Worm (Caenorhabditis elegans) whole organism, L2 larva: Measurements from ENCODE around the gene R09A8.5.

ENCODE experiments used
- F13H6.1 ChIP-seq: sonication (generic microtip); optimal IDR thresholded peaks from 2 replicates; lab custom pipeline; 2016; ENCODE audit warnings: missing genetic modification characterization, missing compliant biosample characterization
- Y55F3AM.14 ChIP-seq: fragments of 200-800 bp; sonication (Bioruptor generic); optimal IDR thresholded peaks from 2 replicates; lab custom pipeline; 2018; ENCODE audit warnings: mild to moderate bottlenecking, missing genetic modification characterization, missing compliant biosample characterization
- egl-27 ChIP-seq: sonication (generic microtip); optimal IDR thresholded peaks from 3 replicates; lab custom pipeline; 2017; ENCODE audit warnings: missing biosample characterization, missing genetic modification reagents, missing genetic modification characterization
- elt-1 ChIP-seq: fragments of 150-350 bp; optimal IDR thresholded peaks from 2 replicates; lab custom pipeline; 2014; ENCODE audit warnings: missing biosample characterization, missing genetic modification characterization
- elt-3 ChIP-seq: sonication (generic microtip); optimal IDR thresholded peaks from 2 replicates; lab custom pipeline; 2017; ENCODE audit warnings: missing biosample characterization, missing genetic modification characterization
- lsy-2 ChIP-seq, 2 experiments: fragments of 150-350 bp in 1 of 2; sonication (generic microtip) in 1 of 2; optimal IDR thresholded peaks; 2 replicates each; lab custom pipeline; 2014 to 2017; ENCODE audit warnings: missing biosample characterization in 2 of 2, missing genetic modification characterization in 2 of 2
- mdl-1 ChIP-seq, 2 experiments: fragments of 150-350 bp in 1 of 2; sonication (generic microtip) in 1 of 2; optimal IDR thresholded peaks; 2 replicates each; lab custom pipeline; 2017; ENCODE audit warnings: missing biosample characterization in 2 of 2, missing genetic modification characterization in 2 of 2
- nhr-12 ChIP-seq: fragments of 150-350 bp; optimal IDR thresholded peaks from 2 replicates; lab custom pipeline; 2014; ENCODE audit warnings: missing biosample characterization, missing genetic modification characterization
- nhr-21 ChIP-seq: fragments of 150-350 bp; optimal IDR thresholded peaks from 2 replicates; lab custom pipeline; 2014; ENCODE audit warnings: missing biosample characterization, missing genetic modification characterization
- nhr-77 ChIP-seq: fragments of 150-350 bp; optimal IDR thresholded peaks from 2 replicates; lab custom pipeline; 2014; ENCODE audit warnings: missing biosample characterization, missing genetic modification characterization
- unc-39 ChIP-seq: fragments of 150-350 bp; optimal IDR thresholded peaks from 2 replicates; lab custom pipeline; 2014; ENCODE audit warnings: missing biosample characterization, missing genetic modification characterization
- unc-62 ChIP-seq: fragments of 150-350 bp; optimal IDR thresholded peaks from 2 replicates; lab custom pipeline; 2014; ENCODE audit warnings: missing biosample characterization, missing genetic modification reagents, missing genetic modification characterization
- ztf-11 ChIP-seq: sonication (generic microtip); optimal IDR thresholded peaks from 2 replicates; lab custom pipeline; 2017; ENCODE audit warnings: missing biosample characterization, missing genetic modification characterization
- ztf-4 ChIP-seq: fragments of 150-350 bp; optimal IDR thresholded peaks from 2 replicates; lab custom pipeline; 2014; ENCODE audit warnings: missing biosample characterization, missing genetic modification characterization

DNA sequence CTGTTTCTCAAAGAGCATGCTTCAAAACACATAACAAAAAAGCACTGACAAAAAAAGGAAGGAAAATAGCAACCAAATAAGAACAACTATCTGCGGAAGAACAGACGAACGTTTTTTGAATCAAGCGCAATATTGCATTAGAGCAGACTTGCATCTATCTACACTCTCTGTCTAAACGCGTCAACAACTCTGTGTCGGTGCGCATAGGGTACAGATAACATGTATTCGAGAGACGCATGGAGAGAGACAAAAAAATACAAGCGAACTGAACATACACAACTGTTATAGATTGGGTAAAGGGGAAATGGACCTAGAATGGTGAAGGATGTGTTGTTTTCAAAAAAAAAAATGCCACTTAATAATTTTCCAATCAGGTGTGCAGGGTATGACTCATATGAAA lies 5.3 kb downstream of the R09A8.5 start:
- TF ChIP-seq elt-3 (tag; lab: Kevin White, UChicago) (no peak), elt-1 (tag; lab: Kevin White, UChicago) (no peak), nhr-21 (tag; lab: Kevin White, UChicago) (no peak), Y55F3AM.14 (GFP tag; lab: Kevin White, UChicago) (no peak), egl-27 (tag; lab: Kevin White, UChicago) (no peak), lsy-2 (tag; optimal IDR thresholded peaks at IDR 0.05; lab: Kevin White, UChicago) (peak in 1 of 2 experiments; percentile 63), ztf-11 (no peak), unc-39 (tag; lab: Kevin White, UChicago) (no peak), ztf-4 (tag; lab: Kevin White, UChicago) (no peak), nhr-12 (no peak), nhr-77 (no peak), unc-62 (no peak), mdl-1 (tag; optimal IDR thresholded peaks at IDR 0.05; lab: Kevin White, UChicago) (no peak), F13H6.1 (tag; lab: Kevin White, UChicago) (peak; percentile 34)
